Worm (Caenorhabditis elegans) whole organism, L3 larva: ENCODE measurements around the gene nhr-71.

ENCODE experiments used
- aly-2 ChIP-seq: fragments of 150-350 bp; optimal IDR thresholded peaks from 2 replicates; lab custom pipeline; 2014; ENCODE audit warnings: missing biosample characterization, missing genetic modification characterization
- egl-27 ChIP-seq: sonication (generic microtip); optimal IDR thresholded peaks from 4 replicates; lab custom pipeline; 2017; ENCODE audit warnings: missing biosample characterization, missing genetic modification reagents, missing genetic modification characterization
- fos-1 ChIP-seq: fragments of 150-350 bp; optimal IDR thresholded peaks from 2 replicates; lab custom pipeline; 2014; ENCODE audit warnings: missing biosample characterization, missing genetic modification characterization
- jun-1 ChIP-seq: fragments of 150-350 bp; optimal IDR thresholded peaks from 2 replicates; lab custom pipeline; 2014; ENCODE audit warnings: missing biosample characterization, missing genetic modification reagents, missing genetic modification characterization
- lin-15B ChIP-seq: fragments of 150-350 bp; optimal IDR thresholded peaks from 2 replicates; lab custom pipeline; 2014; ENCODE audit warnings: missing biosample characterization, missing genetic modification characterization
- mdl-1 ChIP-seq: fragments of 150-350 bp; optimal IDR thresholded peaks from 2 replicates; lab custom pipeline; 2014; ENCODE audit warnings: missing biosample characterization, missing genetic modification characterization
- nhr-11 ChIP-seq: fragments of 150-350 bp; optimal IDR thresholded peaks from 2 replicates; lab custom pipeline; 2014; ENCODE audit warnings: missing biosample characterization, missing genetic modification characterization
- nhr-237 ChIP-seq: fragments of 150-350 bp; optimal IDR thresholded peaks from 2 replicates; lab custom pipeline; 2014; ENCODE audit warnings: missing biosample characterization, missing genetic modification characterization
- nhr-77 ChIP-seq: fragments of 150-350 bp; optimal IDR thresholded peaks from 2 replicates; lab custom pipeline; 2014; ENCODE audit warnings: missing biosample characterization, missing genetic modification characterization
- zag-1 ChIP-seq: fragments of 150-350 bp; optimal IDR thresholded peaks from 2 replicates; lab custom pipeline; 2014; ENCODE audit warnings: missing biosample characterization, missing genetic modification characterization

DNA sequence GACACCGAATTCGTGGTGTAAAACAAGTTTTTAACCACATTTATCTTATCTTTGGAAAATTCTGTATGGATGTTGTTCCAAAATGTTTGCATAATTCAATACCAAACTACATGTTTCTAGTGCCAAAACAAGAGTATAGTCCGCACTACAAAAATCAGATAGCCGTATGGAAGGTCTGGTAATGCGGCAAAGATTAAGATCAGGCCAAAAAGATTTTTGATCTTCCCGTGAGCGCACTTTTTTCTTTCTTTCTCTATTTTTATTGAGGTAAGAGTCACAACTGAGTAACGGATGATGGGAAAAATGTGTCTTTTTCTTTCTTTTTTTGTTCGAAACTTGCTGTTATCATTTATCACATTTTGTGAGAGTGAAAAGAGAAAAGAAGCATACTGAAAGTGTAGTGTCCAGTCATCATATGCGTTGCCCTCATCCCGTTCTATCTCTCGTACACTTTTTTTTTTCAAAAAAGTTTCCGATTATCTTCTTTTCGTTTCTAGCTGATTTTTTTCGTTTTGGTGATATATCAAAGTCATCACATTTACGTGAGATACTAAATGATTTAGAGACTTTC, 2.5 kb upstream of the nhr-71 start:
- TF ChIP-seq jun-1 (tag; lab: Kevin White, UChicago) = no peak
- no peak for TF ChIP-seq fos-1 (tag; lab: Kevin White, UChicago)
- no peak for TF ChIP-seq zag-1 (tag; lab: Kevin White, UChicago)
- no peak for TF ChIP-seq lin-15B (tag; lab: Kevin White, UChicago)
- TF ChIP-seq nhr-237 (tag; lab: Kevin White, UChicago) = no peak
- TF ChIP-seq nhr-77 (tag; lab: Kevin White, UChicago) = no peak
- TF ChIP-seq egl-27 (tag; lab: Kevin White, UChicago) = no peak
- no peak for TF ChIP-seq mdl-1
- no peak for TF ChIP-seq aly-2 (tag; lab: Kevin White, UChicago)
- TF ChIP-seq nhr-11 (tag; lab: Kevin White, UChicago) = no peak
